Worm (Caenorhabditis elegans) whole organism, L4 larva: ENCODE results near the gene mpc-1.
A peak's percentile ranks its signal among the peaks of the same experiment; 100 is the strongest.

ENCODE experiments used
- D1046.2 ChIP-seq: fragments of 200-800 bp; sonication (Bioruptor generic); IDR thresholded peaks from 2 replicates; pipeline ENCODE4 v1.3.6; 2022; ENCODE audit warnings: missing genetic modification characterization, missing compliant biosample characterization
- R02D3.7 ChIP-seq: fragments of 150-350 bp; sonication (generic microtip); optimal IDR thresholded peaks from 3 replicates; lab custom pipeline; 2014; ENCODE audit warnings: missing biosample characterization, missing genetic modification characterization
- Y48G9A.11 ChIP-seq: fragments of 200-800 bp; sonication (Bioruptor generic); IDR thresholded peaks from 2 replicates; pipeline ENCODE4 v1.3.6; 2022; ENCODE audit warnings: missing genetic modification reagents, missing genetic modification characterization, missing compliant biosample characterization
- ZK546.5 ChIP-seq, 2 experiments: sonication (generic microtip); optimal IDR thresholded peaks; 2 replicates each; lab custom pipeline; 2017; ENCODE audit warnings: missing biosample characterization in 2 of 2, missing genetic modification characterization in 2 of 2
- aha-1 ChIP-seq: fragments of 150-350 bp; peaks from one replicate; lab custom pipeline; 2014; ENCODE audit warnings: missing biosample characterization, missing genetic modification characterization
- ceh-28 ChIP-seq: fragments of 150-350 bp; optimal IDR thresholded peaks from 2 replicates; lab custom pipeline; 2014; ENCODE audit warnings: missing biosample characterization, missing genetic modification reagents, missing genetic modification characterization
- daf-16 ChIP-seq, 3 experiments: sonication (generic microtip); optimal IDR thresholded peaks; 2 replicates each; lab custom pipeline; 2016 to 2017; ENCODE audit warnings: missing genetic modification characterization in 3 of 3, missing genetic modification reagents in 3 of 3, mild to moderate bottlenecking in 2 of 3, missing compliant biosample characterization in 2 of 3, missing biosample characterization in 1 of 3, moderate library complexity in 1 of 3
- daf-19 ChIP-seq: fragments of 200-800 bp; sonication (Bioruptor generic); conservative IDR thresholded peaks from 2 replicates; pipeline ENCODE4 v1.3.6; 2022; ENCODE audit warnings: missing genetic modification characterization, missing compliant biosample characterization
- dmd-8 ChIP-seq: fragments of 200-800 bp; sonication (Bioruptor generic); IDR thresholded peaks from 2 replicates; pipeline ENCODE4 v1.3.6; 2022; ENCODE audit warnings: missing genetic modification characterization, missing compliant biosample characterization
- dmd-9 ChIP-seq: fragments of 200-800 bp; sonication (Bioruptor generic); IDR thresholded peaks from 2 replicates; pipeline ENCODE4 v1.3.6; 2022; ENCODE audit warnings: missing genetic modification reagents, missing genetic modification characterization, missing compliant biosample characterization
- dpl-1 ChIP-seq: fragments of 150-350 bp; optimal IDR thresholded peaks from 2 replicates; lab custom pipeline; 2014; ENCODE audit warnings: missing biosample characterization, missing genetic modification reagents, missing genetic modification characterization
- duxl-1 ChIP-seq: sonication (generic microtip); optimal IDR thresholded peaks from 2 replicates; lab custom pipeline; 2016; ENCODE audit warnings: mild to moderate bottlenecking, missing genetic modification characterization, moderate library complexity, missing compliant biosample characterization; ENCODE audit not compliant: poor library complexity
- dve-1 ChIP-seq: sonication (generic microtip); optimal IDR thresholded peaks from 2 replicates; lab custom pipeline; 2017; ENCODE audit warnings: antibody characterized with exemption, mild to moderate bottlenecking, missing genetic modification characterization, missing compliant biosample characterization; ENCODE audit not compliant: insufficient read depth
- egl-43 ChIP-seq: fragments of 200-800 bp; sonication (Bioruptor generic); IDR thresholded peaks from 2 replicates; pipeline ENCODE4 v1.3.6; 2022; ENCODE audit warnings: missing genetic modification reagents, missing genetic modification characterization, missing compliant biosample characterization
- fos-1 ChIP-seq: fragments of 150-350 bp; optimal IDR thresholded peaks from 2 replicates; lab custom pipeline; 2014; ENCODE audit warnings: missing biosample characterization, missing genetic modification characterization
- hlh-11 ChIP-seq: fragments of 200-800 bp; sonication (Bioruptor generic); optimal IDR thresholded peaks from 2 replicates; lab custom pipeline; 2018; ENCODE audit warnings: mild to moderate bottlenecking, missing genetic modification characterization, missing compliant biosample characterization
- hlh-30 ChIP-seq: sonication (generic microtip); optimal IDR thresholded peaks from 2 replicates; lab custom pipeline; 2017; ENCODE audit warnings: antibody characterized with exemption, mild to moderate bottlenecking, missing genetic modification characterization, missing compliant biosample characterization; ENCODE audit not compliant: insufficient read depth
- hmg-1.1 ChIP-seq: fragments of 200-800 bp; sonication (Bioruptor generic); IDR thresholded peaks from 2 replicates; pipeline ENCODE4 v1.3.6; 2022; ENCODE audit warnings: missing genetic modification reagents, missing genetic modification characterization, missing compliant biosample characterization
- lim-7 ChIP-seq: fragments of 200-800 bp; sonication (Bioruptor generic); IDR thresholded peaks from 2 replicates; pipeline ENCODE4 v1.3.6; 2022; ENCODE audit warnings: missing genetic modification characterization, missing compliant biosample characterization
- lin-29 ChIP-seq: fragments of 200-800 bp; sonication (Bioruptor generic); IDR thresholded peaks from 2 replicates; pipeline ENCODE4 v1.3.6; 2022; ENCODE audit warnings: missing genetic modification reagents, missing genetic modification characterization, missing compliant biosample characterization
- lin-38 ChIP-seq: fragments of 200-800 bp; sonication (Bioruptor generic); IDR thresholded peaks from 2 replicates; pipeline ENCODE4 v1.3.6; 2022; ENCODE audit warnings: missing genetic modification reagents, missing genetic modification characterization, missing compliant biosample characterization
- lsy-2 ChIP-seq, 2 experiments: fragments of 150-350 bp in 1 of 2; sonication (generic microtip) in 1 of 2; optimal IDR thresholded peaks; 2 replicates each; lab custom pipeline; 2014 to 2017; ENCODE audit warnings: missing biosample characterization in 2 of 2, missing genetic modification characterization in 2 of 2
- madf-5 ChIP-seq, 2 experiments: fragments of 200-800 bp; sonication (Bioruptor generic); IDR thresholded peaks; 2 replicates each; pipeline ENCODE4 v1.3.6; 2022; ENCODE audit warnings: missing compliant biosample characterization in 2 of 2, missing genetic modification characterization in 2 of 2
- madf-9 ChIP-seq: fragments of 200-800 bp; sonication (Bioruptor generic); conservative IDR thresholded peaks from 2 replicates; pipeline ENCODE4 v1.3.6; 2022; ENCODE audit warnings: missing genetic modification reagents, missing genetic modification characterization, missing compliant biosample characterization
- mdt-29 ChIP-seq: fragments of 200-800 bp; sonication (Bioruptor generic); IDR thresholded peaks from 2 replicates; pipeline ENCODE4 v1.3.6; 2022; ENCODE audit warnings: missing genetic modification reagents, missing genetic modification characterization, missing compliant biosample characterization
- mxl-2 ChIP-seq: fragments of 200-800 bp; sonication (Bioruptor generic); conservative IDR thresholded peaks from 2 replicates; pipeline ENCODE4 v1.3.6; 2022; ENCODE audit warnings: missing genetic modification reagents, missing genetic modification characterization, missing compliant biosample characterization
- nhr-10 ChIP-seq: fragments of 150-350 bp; optimal IDR thresholded peaks from 2 replicates; lab custom pipeline; 2014; ENCODE audit warnings: missing biosample characterization, missing genetic modification characterization
- nhr-237 ChIP-seq: sonication (generic microtip); optimal IDR thresholded peaks from 2 replicates; lab custom pipeline; 2017; ENCODE audit warnings: missing biosample characterization, missing genetic modification characterization
- nhr-25 ChIP-seq: sonication (generic microtip); optimal IDR thresholded peaks from 2 replicates; lab custom pipeline; 2017; ENCODE audit warnings: missing genetic modification characterization, mild to moderate bottlenecking, missing compliant biosample characterization, antibody characterized with exemption, moderate library complexity, borderline replicate concordance; ENCODE audit not compliant: insufficient read depth
- nhr-6 ChIP-seq: fragments of 150-350 bp; optimal IDR thresholded peaks from 2 replicates; lab custom pipeline; 2014; ENCODE audit warnings: missing biosample characterization, missing genetic modification characterization
- nhr-77 ChIP-seq: fragments of 150-350 bp; optimal IDR thresholded peaks from 2 replicates; lab custom pipeline; 2014; ENCODE audit warnings: missing biosample characterization, missing genetic modification characterization
- saeg-2 ChIP-seq: fragments of 200-800 bp; sonication (Bioruptor generic); IDR thresholded peaks from 2 replicates; pipeline ENCODE4 v1.3.6; 2022; ENCODE audit warnings: missing genetic modification reagents, missing genetic modification characterization, missing compliant biosample characterization
- set-16 ChIP-seq: fragments of 200-800 bp; sonication (Bioruptor generic); IDR thresholded peaks from 2 replicates; pipeline ENCODE4 v1.3.6; 2022; ENCODE audit warnings: missing genetic modification reagents, missing genetic modification characterization, missing compliant biosample characterization
- snpc-1.2 ChIP-seq: fragments of 200-800 bp; sonication (Bioruptor generic); IDR thresholded peaks from 2 replicates; pipeline ENCODE4 v1.3.6; 2022; ENCODE audit warnings: missing genetic modification reagents, missing genetic modification characterization, missing compliant biosample characterization
- spr-1 ChIP-seq: sonication (generic microtip); optimal IDR thresholded peaks from 2 replicates; lab custom pipeline; 2016; ENCODE audit warnings: mild to moderate bottlenecking, missing genetic modification characterization, missing compliant biosample characterization
- tra-1 ChIP-seq: fragments of 200-800 bp; sonication (Bioruptor generic); IDR thresholded peaks from 2 replicates; pipeline ENCODE4 v1.3.6; 2022; ENCODE audit warnings: missing genetic modification reagents, missing genetic modification characterization, missing compliant biosample characterization
- unc-130 ChIP-seq: sonication (generic microtip); optimal IDR thresholded peaks from 2 replicates; lab custom pipeline; 2016; ENCODE audit warnings: missing genetic modification reagents, missing genetic modification characterization, missing compliant biosample characterization
- unc-62 ChIP-seq, 3 experiments: fragments of 150-350 bp in 1 of 3; sonication (generic microtip); optimal IDR thresholded peaks in 2 of 3; peaks in 1 of 3; 1 replicate in 1 of 3; 2 replicates in 2 of 3; lab custom pipeline; 2014 to 2017; ENCODE audit warnings: missing biosample characterization in 3 of 3, missing genetic modification characterization in 3 of 3, missing genetic modification reagents in 3 of 3, missing genotype in 1 of 3
- vab-7 ChIP-seq: fragments of 200-800 bp; sonication (Bioruptor generic); IDR thresholded peaks from 2 replicates; pipeline ENCODE4 v1.3.6; 2022; ENCODE audit warnings: missing genetic modification reagents, missing genetic modification characterization, missing compliant biosample characterization
- zfp-2 ChIP-seq: sonication (generic microtip); optimal IDR thresholded peaks from 2 replicates; lab custom pipeline; 2016; ENCODE audit warnings: mild to moderate bottlenecking, missing genetic modification characterization, missing compliant biosample characterization
- zip-11 ChIP-seq: fragments of 200-800 bp; sonication (Bioruptor generic); IDR thresholded peaks from 2 replicates; pipeline ENCODE4 v1.3.6; 2022; ENCODE audit warnings: missing genetic modification characterization, missing compliant biosample characterization
- ztf-7 ChIP-seq: fragments of 150-350 bp; optimal IDR thresholded peaks from 2 replicates; lab custom pipeline; 2014; ENCODE audit warnings: missing biosample characterization, missing genetic modification characterization

The mpc-1 gene

ce11 chrIII:4405986-4406385 lies 7.3 kb upstream of the mpc-1 start, which contains the start of gene rnp-4:
Gene rnp-4 (plus strand): TSS chrIII:4406286.
- TF ChIP-seq ZK546.5 (tag; optimal IDR thresholded peaks at IDR 0.05; lab: Kevin White, UChicago) (no peak), Y48G9A.11 (no peak), set-16 (no peak), unc-62 (GFP tag; optimal IDR thresholded peaks at IDR 0.05 in 1 of 2; lab: Kevin White, UChicago) (no peak), unc-62 (tag; optimal IDR thresholded peaks at IDR 0.05; lab: Kevin White, UChicago) (no peak), ceh-28 (tag; lab: Kevin White, UChicago) (no peak), aha-1 (tag; lab: Kevin White, UChicago) (no peak), saeg-2 (GFP tag; lab: Robert Waterston, UW) (no peak), nhr-237 (no peak), egl-43 (GFP tag; lab: Robert Waterston, UW) (no peak), zip-11 (no peak), mxl-2 (GFP tag; lab: Robert Waterston, UW) (no peak), ztf-7 (no peak), nhr-25 (tag; lab: Kevin White, UChicago) (no peak), nhr-10 (tag; lab: Kevin White, UChicago) (no peak)

DNA sequence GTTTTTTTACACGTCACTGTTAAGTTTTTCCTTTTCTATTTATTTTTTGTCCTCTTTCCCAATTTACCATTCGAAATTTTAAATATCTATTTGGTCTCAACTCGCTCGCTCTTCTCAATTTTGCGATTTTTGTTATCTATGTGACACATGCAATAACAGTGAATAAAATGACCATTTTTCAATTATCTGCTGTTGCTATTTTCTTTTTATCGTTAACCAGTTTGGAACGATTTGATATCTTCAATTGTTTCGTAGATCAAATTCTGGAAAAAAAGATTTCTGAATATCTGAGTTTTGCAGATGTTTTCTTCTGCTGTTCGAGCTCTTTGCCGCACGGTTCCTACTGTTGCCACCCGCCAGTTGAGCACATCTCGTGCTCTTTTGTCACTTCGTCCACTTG lies 6.1 kb upstream of the mpc-1 start, which contains the start of gene prdx-3:
prdx-3 (plus strand) TSS at position 301 of the 400 bp plus-strand sequence.
- TF ChIP-seq unc-62 (GFP tag; optimal IDR thresholded peaks at IDR 0.05 in 1 of 2; lab: Kevin White, UChicago): peak in 1 of 2 experiments; percentile 49
- no peak for TF ChIP-seq unc-62 (tag; optimal IDR thresholded peaks at IDR 0.05; lab: Kevin White, UChicago)
- TF ChIP-seq lin-38 (GFP tag; lab: Robert Waterston, UW): 0 out of 2 replicates have a peak, but pooled peaks have one; percentile 9
- TF ChIP-seq madf-9 (GFP tag; lab: Robert Waterston, UW): no peak
- TF ChIP-seq, all 104 proteins: peak for 2

ce11 chrIII:4408251-4408650 lies 5.0 kb upstream of the mpc-1 start, which contains the start of gene gpch-1:
Gene gpch-1 (plus strand): TSS chrIII:4408551.
- TF ChIP-seq daf-19 (no peak), spr-1 (tag; lab: Kevin White, UChicago) (no peak), lim-7 (no peak), dpl-1 (GFP tag; lab: Kevin White, UChicago) (no peak), hmg-1.1 (GFP tag; lab: Robert Waterston, UW) (no peak), mdt-29 (GFP tag; lab: Robert Waterston, UW) (no peak), madf-5 (GFP tag; IDR thresholded peaks at IDR 0.05; lab: Robert Waterston, UW) (no peak), duxl-1 (tag; lab: Kevin White, UChicago) (no peak), nhr-6 (tag; lab: Kevin White, UChicago) (no peak), dmd-8 (no peak), daf-16 (GFP tag; optimal IDR thresholded peaks at IDR 0.05; lab: Kevin White, UChicago) (no peak), daf-16 (tag; optimal IDR thresholded peaks at IDR 0.05; lab: Kevin White, UChicago) (no peak), madf-9 (GFP tag; lab: Robert Waterston, UW) (no peak), vab-7 (GFP tag; lab: Robert Waterston, UW) (no peak), dmd-9 (no peak), D1046.2 (GFP tag; lab: Robert Waterston, UW) (no peak), zfp-2 (tag; lab: Kevin White, UChicago) (no peak), lin-29 (no peak), fos-1 (no peak)

- TF ChIP-seq madf-9 (GFP tag; lab: Robert Waterston, UW) (no peak), hlh-30 (tag; lab: Kevin White, UChicago) (peak; percentile 94), R02D3.7 (peak; percentile 46), hlh-11 (tag; lab: Kevin White, UChicago) (peak; percentile 58), lsy-2 (tag; optimal IDR thresholded peaks at IDR 0.05; lab: Kevin White, UChicago) (peak in 1 of 2 experiments; percentile 61), hmg-1.1 (GFP tag; lab: Robert Waterston, UW) (0 out of 2 replicates have a peak, but pooled peaks have one; percentile 13), nhr-77 (tag; lab: Kevin White, UChicago) (peak; percentile 51), unc-130 (GFP tag; lab: Kevin White, UChicago) (peak; percentile 28), vab-7 (GFP tag; lab: Robert Waterston, UW) (no peak), unc-62 (GFP tag; optimal IDR thresholded peaks at IDR 0.05 in 1 of 2; lab: Kevin White, UChicago) (no peak), unc-62 (tag; optimal IDR thresholded peaks at IDR 0.05; lab: Kevin White, UChicago) (no peak), tra-1 (GFP tag; lab: Robert Waterston, UW) (0 out of 2 replicates have a peak, but pooled peaks have one; percentile 10), snpc-1.2 (no peak), dve-1 (tag; lab: Kevin White, UChicago) (peak; percentile 31), spr-1 (tag; lab: Kevin White, UChicago) (no peak)
Measured at ce11 chrIII:4412108-4413009, 898 bp upstream of the mpc-1 start.
